Worm (Caenorhabditis elegans) whole organism, mixed stage, embryonic: ENCODE results near the gene rbm-39.
A peak's percentile ranks its signal among the peaks of the same experiment; 100 is the strongest.
"Not testable (repeated sequence)": the region's sequence is repeated elsewhere in the genome, so short reads cannot be mapped to it uniquely, and the experiment has no call there.

Experiments used
- M03D4.4 ChIP-seq: sonication (generic microtip); optimal IDR thresholded peaks from 2 replicates; lab custom pipeline; 2017; ENCODE audit warnings: mild to moderate bottlenecking, missing genetic modification characterization, missing compliant biosample characterization
- bed-3 ChIP-seq: fragments of 200-800 bp; sonication (Bioruptor generic); optimal IDR thresholded peaks from 3 replicates; lab custom pipeline; 2018; ENCODE audit warnings: mild to moderate bottlenecking, missing genetic modification characterization, moderate library complexity, missing compliant biosample characterization
- blmp-1 ChIP-seq: fragments of 150-350 bp; optimal IDR thresholded peaks from 2 replicates; lab custom pipeline; 2014; ENCODE audit warnings: missing biosample characterization, missing genetic modification characterization
- ceh-39 ChIP-seq: fragments of 150-350 bp; optimal IDR thresholded peaks from 2 replicates; lab custom pipeline; 2014; ENCODE audit warnings: missing biosample characterization, missing genetic modification characterization
- ces-1 ChIP-seq: fragments of 150-350 bp; optimal IDR thresholded peaks from 2 replicates; lab custom pipeline; 2014; ENCODE audit warnings: missing biosample characterization, missing genetic modification reagents, missing genetic modification characterization
- drap-1 ChIP-seq: fragments of 200-800 bp; sonication (Bioruptor generic); optimal IDR thresholded peaks from 3 replicates; lab custom pipeline; 2018; ENCODE audit warnings: mild to moderate bottlenecking, missing genetic modification characterization, missing compliant biosample characterization
- flh-1 ChIP-seq: fragments of 200-800 bp; sonication (Bioruptor generic); optimal IDR thresholded peaks from 2 replicates; lab custom pipeline; 2018; ENCODE audit warnings: mild to moderate bottlenecking, missing genetic modification characterization, moderate library complexity, missing compliant biosample characterization
- ham-2 ChIP-seq: fragments of 200-800 bp; sonication (Bioruptor generic); optimal IDR thresholded peaks from 2 replicates; lab custom pipeline; 2018; ENCODE audit warnings: mild to moderate bottlenecking, missing genetic modification characterization, missing compliant biosample characterization
- hlh-1 ChIP-seq: fragments of 150-350 bp; optimal IDR thresholded peaks from 2 replicates; lab custom pipeline; 2014; ENCODE audit warnings: missing biosample characterization, missing genetic modification reagents, missing genetic modification characterization
- lin-13 ChIP-seq: fragments of 150-350 bp; optimal IDR thresholded peaks from 2 replicates; lab custom pipeline; 2014; ENCODE audit warnings: missing biosample characterization, missing genetic modification characterization
- lin-32 ChIP-seq: fragments of 200-800 bp; sonication (Bioruptor generic); optimal IDR thresholded peaks from 2 replicates; lab custom pipeline; 2018; ENCODE audit warnings: mild to moderate bottlenecking, missing genetic modification characterization, missing compliant biosample characterization
- lsy-2 ChIP-seq: fragments of 150-350 bp; optimal IDR thresholded peaks from 2 replicates; lab custom pipeline; 2014; ENCODE audit warnings: missing biosample characterization, missing genetic modification characterization
- mab-5 ChIP-seq: fragments of 150-350 bp; optimal IDR thresholded peaks from 2 replicates; lab custom pipeline; 2014; ENCODE audit warnings: missing biosample characterization, missing genetic modification characterization
- mep-1 ChIP-seq: fragments of 150-350 bp; optimal IDR thresholded peaks from 2 replicates; lab custom pipeline; 2017; ENCODE audit warnings: missing biosample characterization, missing genetic modification reagents, missing genetic modification characterization, inconsistent platforms
- nhr-12 ChIP-seq: fragments of 150-350 bp; optimal IDR thresholded peaks from 2 replicates; lab custom pipeline; 2014; ENCODE audit warnings: missing biosample characterization, missing genetic modification characterization
- nhr-237 ChIP-seq: fragments of 150-350 bp; optimal IDR thresholded peaks from 2 replicates; lab custom pipeline; 2014; ENCODE audit warnings: missing biosample characterization, missing genetic modification characterization
- nhr-28 ChIP-seq: fragments of 150-350 bp; optimal IDR thresholded peaks from 2 replicates; lab custom pipeline; 2014; ENCODE audit warnings: missing biosample characterization, missing genetic modification characterization
- nhr-76 ChIP-seq: sonication (generic microtip); optimal IDR thresholded peaks from 2 replicates; lab custom pipeline; 2017; ENCODE audit warnings: missing biosample characterization, missing genetic modification characterization
- pha-4 ChIP-seq: fragments of 150-350 bp; optimal IDR thresholded peaks from 2 replicates; lab custom pipeline; 2018; ENCODE audit warnings: missing biosample characterization, missing genetic modification reagents, missing genetic modification characterization
- sem-2 ChIP-seq: fragments of 200-800 bp; sonication (Bioruptor generic); optimal IDR thresholded peaks from 2 replicates; lab custom pipeline; 2018; ENCODE audit warnings: mild to moderate bottlenecking, missing genetic modification characterization, missing compliant biosample characterization
- snpc-4 ChIP-seq: fragments of 150-350 bp; optimal IDR thresholded peaks from 2 replicates; lab custom pipeline; 2014; ENCODE audit warnings: missing biosample characterization, missing genetic modification characterization
- sptf-1 ChIP-seq: sonication (generic microtip); optimal IDR thresholded peaks from 2 replicates; lab custom pipeline; 2017; ENCODE audit warnings: mild to moderate bottlenecking, missing genetic modification characterization, moderate library complexity, missing compliant biosample characterization
- unc-39 ChIP-seq: fragments of 150-350 bp; optimal IDR thresholded peaks from 2 replicates; lab custom pipeline; 2014; ENCODE audit warnings: missing biosample characterization, missing genetic modification characterization
- unc-62 ChIP-seq: fragments of 150-350 bp; optimal IDR thresholded peaks from 2 replicates; lab custom pipeline; 2014; ENCODE audit warnings: missing biosample characterization, missing genetic modification reagents, missing genetic modification characterization
- zip-8 ChIP-seq: fragments of 150-350 bp; optimal IDR thresholded peaks from 2 replicates; lab custom pipeline; 2014; ENCODE audit warnings: missing biosample characterization, missing genetic modification characterization
- ztf-11 ChIP-seq: fragments of 150-350 bp; optimal IDR thresholded peaks from 2 replicates; lab custom pipeline; 2014; ENCODE audit warnings: missing biosample characterization, missing genetic modification characterization

Gene rbm-39

DNA sequence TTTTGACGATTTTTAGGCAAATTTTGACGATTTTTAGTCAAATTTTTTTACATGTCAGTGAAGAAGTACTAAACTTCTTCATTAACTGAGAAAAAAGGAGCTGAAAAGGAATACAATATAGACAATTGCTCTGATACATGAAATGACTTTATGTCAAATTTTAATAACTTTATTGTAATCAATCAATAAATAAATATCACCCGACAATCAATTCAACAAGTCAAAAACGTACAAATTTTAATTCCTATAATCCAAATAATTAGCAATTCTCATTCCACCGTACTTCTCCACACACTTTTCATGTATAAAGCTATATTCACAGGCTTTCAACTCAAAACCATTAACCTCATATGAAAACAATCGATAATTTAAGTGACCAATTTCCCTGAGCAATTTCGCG is 26.1 kb downstream of the rbm-39 start:
- TF ChIP-seq ceh-39 (tag; lab: Kevin White, UChicago) (no peak), nhr-12 (tag; lab: Kevin White, UChicago) (no peak), blmp-1 (tag; lab: Kevin White, UChicago) (no peak), M03D4.4 (no peak), ham-2 (GFP tag; lab: Kevin White, UChicago) (no peak), snpc-4 (no peak)
- TF ChIP-seq, all 35 proteins: peak for 0

DNA sequence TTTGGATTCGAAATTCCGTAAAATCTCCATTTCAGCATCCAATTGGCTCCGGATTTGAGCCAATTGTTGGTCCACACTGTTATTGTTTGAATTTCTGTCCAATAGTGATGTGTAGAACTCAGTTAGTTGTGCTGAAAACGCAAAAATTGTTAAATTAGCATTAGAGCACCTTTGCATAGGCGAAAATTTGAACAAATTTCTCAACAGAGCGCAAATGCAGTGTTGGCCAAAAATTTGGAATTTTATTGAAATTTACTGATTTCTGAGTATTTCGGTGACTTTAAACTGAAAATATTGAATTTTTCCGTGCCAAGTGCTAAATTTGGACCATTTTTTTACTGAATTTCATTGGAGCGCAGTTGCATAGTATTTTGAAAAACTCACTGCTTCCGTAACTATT is 28.1 kb downstream of the rbm-39 start:
- TF ChIP-seq ham-2 (GFP tag; lab: Kevin White, UChicago) (no peak), nhr-76 (no peak), nhr-237 (no peak), pha-4 (tag; lab: Kevin White, UChicago) (no peak), ztf-11 (no peak), mep-1 (tag; lab: Kevin White, UChicago) (no peak), M03D4.4 (no peak), lsy-2 (tag; lab: Kevin White, UChicago) (no peak), bed-3 (no peak), mab-5 (tag; lab: Kevin White, UChicago) (no peak), zip-8 (tag; lab: Kevin White, UChicago) (no peak), hlh-1 (no peak), sptf-1 (tag; lab: Kevin White, UChicago) (no peak), unc-62 (GFP tag; lab: Kevin White, UChicago) (no peak)
- TF ChIP-seq, all 35 proteins: peak for 0

DNA sequence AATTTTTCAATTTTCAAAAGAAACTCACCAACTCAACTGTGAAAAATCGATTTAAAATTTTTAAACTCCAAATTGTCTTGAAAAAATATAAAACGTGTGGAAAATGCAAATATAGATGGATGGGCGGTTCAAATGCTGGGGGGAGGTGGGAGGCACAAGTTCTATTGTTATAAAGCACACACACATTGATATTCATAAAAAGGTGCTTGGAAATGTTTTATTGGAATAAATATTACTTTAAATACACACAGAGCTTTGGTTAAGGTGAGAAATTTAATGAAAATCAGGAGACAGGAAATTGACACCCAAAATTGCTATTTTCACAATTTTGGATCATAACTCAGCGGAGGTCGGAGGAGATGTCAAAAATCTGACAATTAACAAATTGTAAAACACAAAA is 31.9 kb downstream of the rbm-39 start, which contains the start of gene Y55F3AM.11:
Gene Y55F3AM.11 (minus strand): TSS at position 101 of the 400 bp plus-strand sequence.
- no peak for TF ChIP-seq snpc-4
- TF ChIP-seq M03D4.4 = no peak
- no peak for TF ChIP-seq bed-3
- TF ChIP-seq zip-8 (tag; lab: Kevin White, UChicago) = no peak
- no peak for TF ChIP-seq lin-32 (GFP tag; lab: Kevin White, UChicago)
- no peak for TF ChIP-seq pha-4 (tag; lab: Kevin White, UChicago)
- TF ChIP-seq ces-1 = no peak
- no peak for TF ChIP-seq sem-2 (GFP tag; lab: Kevin White, UChicago)

DNA sequence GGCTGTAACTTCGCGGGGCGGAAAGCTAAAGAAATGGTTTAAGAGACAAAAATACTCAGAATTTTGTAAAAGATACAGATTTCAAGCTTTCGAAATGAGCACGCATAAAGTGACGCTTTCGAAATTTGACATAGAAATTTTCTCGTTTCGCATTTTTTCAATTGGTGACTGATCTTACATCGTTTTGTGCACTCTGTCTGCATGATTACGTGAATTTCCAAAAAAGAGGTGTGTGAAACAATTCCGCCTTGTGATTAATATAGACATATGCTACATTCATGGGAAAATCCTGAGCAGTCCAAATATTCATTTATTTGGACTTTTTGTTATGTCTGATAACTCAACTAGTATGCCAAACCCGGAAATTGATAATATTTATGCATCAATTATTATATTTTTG is 33.3 kb downstream of the rbm-39 start, which contains the start of gene srx-12:
Gene srx-12 (plus strand): TSS at position 301 of the 400 bp plus-strand sequence.
- no peak for TF ChIP-seq drap-1 (GFP tag; lab: Kevin White, UChicago)
- no peak for TF ChIP-seq nhr-28
- no peak for TF ChIP-seq lin-13 (tag; lab: Kevin White, UChicago)

DNA sequence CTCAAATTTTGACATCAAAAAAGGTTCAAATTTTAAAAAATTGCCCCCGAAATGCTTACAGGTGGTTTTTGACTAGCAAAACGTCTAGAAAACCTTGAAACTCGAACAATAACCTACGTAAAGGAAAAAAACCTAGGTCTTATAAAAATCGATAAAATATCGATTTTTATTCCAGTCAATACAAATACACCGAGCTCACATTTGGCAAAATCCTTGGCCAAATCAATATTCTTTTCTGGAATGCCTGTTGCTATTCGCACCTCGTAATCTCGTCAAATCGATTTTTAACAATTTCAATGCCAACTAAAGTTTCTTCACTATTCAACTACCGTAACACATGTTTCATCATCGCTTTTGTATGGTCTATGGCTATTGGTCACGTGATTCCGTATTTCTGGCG is 34.6 kb downstream of the rbm-39 start:
- no peak for TF ChIP-seq unc-39 (tag; lab: Kevin White, UChicago)

DNA sequence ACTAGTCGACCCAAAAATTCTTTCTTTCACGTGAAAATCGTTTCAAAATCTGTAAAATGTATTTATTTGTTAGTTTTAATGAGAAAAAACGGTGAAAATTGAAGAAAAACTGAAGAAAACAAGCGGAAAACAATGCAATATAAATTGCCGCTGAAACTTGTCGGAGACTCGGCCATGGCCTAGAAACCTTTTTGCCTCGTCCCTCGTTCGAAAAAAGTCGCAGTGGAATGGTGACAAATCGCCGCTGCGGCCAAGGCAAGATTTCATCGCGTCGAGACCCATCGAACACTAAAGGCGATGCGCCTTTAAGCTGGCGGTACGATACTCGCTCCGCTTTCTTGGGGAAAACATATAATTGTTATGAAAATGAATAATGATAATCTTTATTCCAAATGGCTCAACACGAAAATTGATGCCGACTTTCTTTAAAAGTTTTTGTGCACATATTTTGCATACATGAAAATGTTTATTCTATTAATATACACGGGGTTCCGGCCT is 39.3 kb downstream of the rbm-39 start, which contains the start of gene Y55F3AM.21:
Gene Y55F3AM.21 (minus strand): TSS at position 51 of the 498 bp plus-strand sequence.
- TF ChIP-seq nhr-237; sem-2 (GFP tag; lab: Kevin White, UChicago); pha-4 (tag; lab: Kevin White, UChicago): not testable (repeated sequence)

DNA sequence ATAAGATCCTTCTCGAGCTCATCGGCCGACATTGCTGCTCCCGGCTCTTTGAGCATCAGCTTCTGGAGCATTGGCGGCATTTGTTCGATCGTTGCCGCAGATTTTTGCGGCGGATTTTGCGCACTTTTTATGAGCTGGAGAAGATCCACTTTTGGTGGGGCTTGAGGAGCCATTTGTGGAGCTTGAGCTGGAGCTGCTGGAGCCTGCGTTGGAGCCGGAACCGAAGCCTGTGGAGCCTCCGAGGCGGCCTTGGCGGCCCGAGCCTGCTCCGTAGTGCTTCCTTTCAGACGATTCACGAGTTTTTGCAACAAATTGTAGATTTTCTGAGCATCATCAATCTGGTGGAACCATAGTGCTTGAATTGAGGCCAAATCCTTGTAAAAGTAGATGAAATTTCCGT is 41.6 kb downstream of the rbm-39 start:
- no peak for TF ChIP-seq nhr-12 (tag; lab: Kevin White, UChicago)
- TF ChIP-seq flh-1 (GFP tag; lab: Kevin White, UChicago) = no peak

DNA sequence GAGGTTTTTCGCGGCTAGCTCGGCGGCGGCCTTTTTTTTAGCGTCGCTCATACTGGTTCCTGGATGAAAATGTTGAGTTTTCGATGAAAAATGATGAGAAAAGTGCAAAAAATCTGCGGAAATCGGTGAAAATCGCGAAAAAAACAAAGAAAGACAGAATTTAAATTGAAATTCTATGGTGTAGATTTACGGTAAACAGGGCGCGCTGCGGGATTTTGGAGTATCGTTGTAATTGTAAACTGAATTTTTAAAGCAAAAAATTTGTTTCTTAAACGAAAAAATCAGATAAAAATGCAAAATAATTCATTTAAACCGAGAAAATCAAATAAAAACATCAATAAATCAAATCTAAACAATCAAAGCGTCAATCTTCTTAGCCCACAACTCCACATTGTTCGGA is 42.3 kb downstream of the rbm-39 start, which contains the start of gene dcap-1:
Gene dcap-1 (minus strand): TSS at position 59 of the 400 bp plus-strand sequence.
- TF ChIP-seq unc-39 (tag; lab: Kevin White, UChicago) (no peak), lin-13 (tag; lab: Kevin White, UChicago) (no peak), ces-1 (peak; percentile 42)
